Worm (Caenorhabditis elegans): ENCODE data around the gene ZK1320.5.

The ZK1320.5 gene

DNA sequence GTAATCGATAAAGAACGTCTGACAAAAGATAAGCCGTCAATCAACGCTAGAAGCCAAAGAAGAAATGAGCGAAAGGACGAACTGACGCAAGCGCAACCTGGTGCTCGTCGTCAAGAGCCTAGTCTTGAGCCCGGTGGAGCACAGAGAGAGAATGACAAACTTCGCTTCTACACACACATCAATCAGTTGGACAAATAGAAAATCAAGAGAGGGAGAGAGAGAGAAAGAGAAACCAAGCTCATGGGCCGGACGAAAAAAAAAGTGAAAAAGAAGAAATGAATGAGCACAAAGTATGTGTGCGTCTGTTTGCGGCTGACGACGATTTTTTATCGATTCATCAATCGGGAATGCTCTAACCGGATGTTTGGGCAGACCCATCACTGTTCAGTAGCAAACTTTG, 44.4 kb downstream of the ZK1320.5 start:
- TF ChIP-seq klf-2 (GFP tag; conservative IDR thresholded peaks at IDR 0.05), result no peak
- TF ChIP-seq tab-1 (GFP tag; IDR thresholded peaks at IDR 0.05), result no peak
- no peak for TF ChIP-seq T22C8.4 (GFP tag; IDR thresholded peaks at IDR 0.05)
- no peak for TF ChIP-seq ztf-23 (GFP tag; IDR thresholded peaks at IDR 0.05)
- TF ChIP-seq ref-1 (GFP tag; conservative IDR thresholded peaks at IDR 0.05), result no peak
- no peak for TF ChIP-seq cog-1 (tag; optimal IDR thresholded peaks at IDR 0.05)
- TF ChIP-seq flt-1 (GFP tag; IDR thresholded peaks at IDR 0.05), result no peak
- no peak for TF ChIP-seq med-1 (GFP tag; optimal IDR thresholded peaks at IDR 0.05; ENCODE audit: insufficient read depth)

ce11 chrII:9620616-9621015, 44.9 kb downstream of the ZK1320.5 start:
- TF ChIP-seq ztf-23 (GFP tag; IDR thresholded peaks at IDR 0.05) (no peak), tab-1 (GFP tag; IDR thresholded peaks at IDR 0.05) (no peak), med-1 (GFP tag; optimal IDR thresholded peaks at IDR 0.05; ENCODE audit: insufficient read depth) (no peak), ztf-29 (GFP tag; IDR thresholded peaks at IDR 0.05) (no peak), klf-2 (GFP tag; conservative IDR thresholded peaks at IDR 0.05) (no peak), T22C8.4 (GFP tag; IDR thresholded peaks at IDR 0.05) (no peak)

DNA sequence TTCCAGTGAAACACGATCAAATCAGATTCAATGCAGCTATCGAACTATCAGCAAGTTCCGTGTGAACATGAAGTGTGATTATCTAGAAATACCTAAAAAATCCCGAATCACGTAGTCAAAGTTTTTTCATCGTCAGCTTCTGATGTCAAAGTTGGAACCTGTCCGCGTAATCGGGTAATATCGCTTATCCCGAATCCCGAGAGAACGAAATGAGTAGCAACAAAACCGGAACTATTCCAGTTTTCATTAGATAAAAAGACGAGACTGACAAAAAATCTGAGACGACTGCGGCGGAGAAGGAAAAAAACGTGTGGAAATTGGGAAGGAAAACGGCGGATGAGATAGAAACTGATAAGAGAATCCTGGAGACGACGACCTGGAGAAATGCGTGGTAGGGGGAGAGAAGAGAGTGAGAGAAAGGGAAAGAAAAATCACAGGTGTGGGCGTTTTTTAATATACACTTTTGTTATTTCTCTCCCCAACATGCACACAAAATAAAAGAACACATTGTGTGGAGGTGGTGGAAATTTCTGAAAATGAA, 45.4 kb downstream of the ZK1320.5 start:
- TF ChIP-seq ref-1 (GFP tag; conservative IDR thresholded peaks at IDR 0.05), result no peak
- no peak for TF ChIP-seq ztf-23 (GFP tag; IDR thresholded peaks at IDR 0.05)
- no peak for TF ChIP-seq flt-1 (GFP tag; IDR thresholded peaks at IDR 0.05)
- no peak for TF ChIP-seq tab-1 (GFP tag; IDR thresholded peaks at IDR 0.05)
- TF ChIP-seq med-1 (GFP tag; optimal IDR thresholded peaks at IDR 0.05; ENCODE audit: insufficient read depth), result no peak
- TF ChIP-seq cog-1 (tag; optimal IDR thresholded peaks at IDR 0.05), result no peak
- no peak for TF ChIP-seq ztf-29 (GFP tag; IDR thresholded peaks at IDR 0.05)
- no peak for TF ChIP-seq T22C8.4 (GFP tag; IDR thresholded peaks at IDR 0.05)
- TF ChIP-seq klf-2 (GFP tag; conservative IDR thresholded peaks at IDR 0.05), result no peak

- TF ChIP-seq tab-1 (GFP tag; IDR thresholded peaks at IDR 0.05) (no peak), cog-1 (tag; optimal IDR thresholded peaks at IDR 0.05) (peak; percentile 72), ztf-23 (GFP tag; IDR thresholded peaks at IDR 0.05) (0 out of 2 replicates have a peak, but pooled peaks have one; percentile 44), T22C8.4 (GFP tag; IDR thresholded peaks at IDR 0.05) (0 out of 2 replicates have a peak, but pooled peaks have one; percentile 27), flt-1 (GFP tag; IDR thresholded peaks at IDR 0.05) (peak; percentile 50; the same call in 1 of the 2 replicates), ref-1 (GFP tag; conservative IDR thresholded peaks at IDR 0.05) (no peak)
Observed at ce11 chrII:9619402-9619862, 46.0 kb downstream of the ZK1320.5 start.

DNA sequence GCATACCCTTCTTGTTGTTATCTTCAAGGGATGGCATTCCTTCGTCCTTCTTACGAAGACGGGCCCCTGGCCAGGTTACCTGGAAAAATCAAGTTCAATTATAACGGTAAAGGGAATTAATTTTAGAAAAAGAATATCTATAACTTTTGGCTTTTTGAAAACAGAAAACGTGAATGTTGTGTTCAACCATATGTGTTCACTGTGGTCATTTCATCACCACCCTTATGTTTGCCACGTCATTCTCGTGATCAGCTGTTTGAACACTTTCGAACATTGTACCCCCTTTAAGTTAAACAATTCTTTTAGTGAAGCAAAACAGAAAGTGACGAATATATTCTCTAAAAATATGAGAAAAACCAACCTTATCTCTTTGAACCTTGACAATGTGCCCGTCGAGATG, 46.7 kb downstream of the ZK1320.5 start:
- TF ChIP-seq flt-1 (GFP tag; IDR thresholded peaks at IDR 0.05) (no peak), ztf-23 (GFP tag; IDR thresholded peaks at IDR 0.05) (no peak), cog-1 (tag; optimal IDR thresholded peaks at IDR 0.05) (no peak), ref-1 (GFP tag; conservative IDR thresholded peaks at IDR 0.05) (no peak), tab-1 (GFP tag; IDR thresholded peaks at IDR 0.05) (no peak), ztf-29 (GFP tag; IDR thresholded peaks at IDR 0.05) (no peak), med-1 (GFP tag; optimal IDR thresholded peaks at IDR 0.05; ENCODE audit: insufficient read depth) (no peak), T22C8.4 (GFP tag; IDR thresholded peaks at IDR 0.05) (no peak), klf-2 (GFP tag; conservative IDR thresholded peaks at IDR 0.05) (no peak)

ce11 chrII:9617902-9618245, 47.6 kb downstream of the ZK1320.5 start:
- no peak for TF ChIP-seq cog-1 (tag; optimal IDR thresholded peaks at IDR 0.05)
- no peak for TF ChIP-seq ztf-23 (GFP tag; IDR thresholded peaks at IDR 0.05)
- no peak for TF ChIP-seq klf-2 (GFP tag; conservative IDR thresholded peaks at IDR 0.05)
- no peak for TF ChIP-seq ref-1 (GFP tag; conservative IDR thresholded peaks at IDR 0.05)
- TF ChIP-seq T22C8.4 (GFP tag; IDR thresholded peaks at IDR 0.05), result no peak
- no peak for TF ChIP-seq tab-1 (GFP tag; IDR thresholded peaks at IDR 0.05)
- no peak for TF ChIP-seq flt-1 (GFP tag; IDR thresholded peaks at IDR 0.05)
- TF ChIP-seq med-1 (GFP tag; optimal IDR thresholded peaks at IDR 0.05; ENCODE audit: insufficient read depth), result no peak
- no peak for TF ChIP-seq ztf-29 (GFP tag; IDR thresholded peaks at IDR 0.05)

- no peak for TF ChIP-seq klf-2 (GFP tag; conservative IDR thresholded peaks at IDR 0.05)
- 0 out of 2 replicates have a peak, but pooled peaks have one; percentile 37 for TF ChIP-seq T22C8.4 (GFP tag; IDR thresholded peaks at IDR 0.05)
Observed at ce11 chrII:9617039-9617901, 48.2 kb downstream of the ZK1320.5 start, which contains the start of gene hal-3. Gene hal-3, minus strand, starts transcription at chrII:9617125.

DNA sequence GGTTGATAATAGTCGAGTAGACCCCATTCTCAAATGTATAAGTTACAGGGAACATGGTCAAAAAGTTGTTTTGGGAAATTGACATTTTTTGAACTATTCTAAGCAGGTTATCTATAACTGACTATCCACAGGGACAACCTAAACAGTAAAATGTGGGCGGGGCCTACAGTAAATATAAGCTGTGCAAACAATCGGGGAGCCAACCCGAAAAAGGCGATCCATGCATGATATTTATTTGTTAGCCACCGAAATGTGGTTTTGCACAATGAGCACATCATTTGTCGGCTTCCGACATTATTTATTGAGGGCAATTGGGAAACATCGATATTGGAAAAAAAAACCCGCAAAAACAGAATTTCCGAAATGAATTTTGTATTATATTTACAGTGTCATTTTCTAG, 50.7 kb downstream of the ZK1320.5 start, which contains the start of gene hlh-6:
Gene hlh-6 (minus strand): TSS at position 101 of the 400 bp plus-strand sequence.
- TF ChIP-seq T22C8.4 (GFP tag; IDR thresholded peaks at IDR 0.05), result no peak
- TF ChIP-seq flt-1 (GFP tag; IDR thresholded peaks at IDR 0.05), result no peak
- no peak for TF ChIP-seq med-1 (GFP tag; optimal IDR thresholded peaks at IDR 0.05; ENCODE audit: insufficient read depth)
- no peak for TF ChIP-seq klf-2 (GFP tag; conservative IDR thresholded peaks at IDR 0.05)
- no peak for TF ChIP-seq tab-1 (GFP tag; IDR thresholded peaks at IDR 0.05)
- TF ChIP-seq ztf-29 (GFP tag; IDR thresholded peaks at IDR 0.05), result no peak
- TF ChIP-seq cog-1 (tag; optimal IDR thresholded peaks at IDR 0.05), result no peak
- TF ChIP-seq ref-1 (GFP tag; conservative IDR thresholded peaks at IDR 0.05), result no peak
- no peak for TF ChIP-seq ztf-23 (GFP tag; IDR thresholded peaks at IDR 0.05)
